Fruit fly (Drosophila melanogaster) whole organism, embryonic: Measurements from ENCODE around the gene CG13640.

ENCODE experiments used
- BtbVII ChIP-seq: fragments of 200-800 bp; sonication (Bioruptor generic); optimal IDR thresholded peaks from 3 replicates; lab custom pipeline; 2017; ENCODE audit warnings: missing biosample characterization, mild to moderate bottlenecking, missing genetic modification characterization
- CG10366 ChIP-seq: fragments of 200-800 bp; sonication (Bioruptor generic); IDR thresholded peaks from 2 replicates; pipeline ENCODE4 v1.3.6; 2022; ENCODE audit warnings: missing biosample characterization, missing genetic modification characterization
- CG13775 ChIP-seq: fragments of 200-800 bp; sonication (Bioruptor generic); optimal IDR thresholded peaks from 3 replicates; lab custom pipeline; 2017; ENCODE audit warnings: missing biosample characterization, mild to moderate bottlenecking, missing genetic modification characterization
- CG15073 ChIP-seq: fragments of 200-800 bp; sonication (Bioruptor generic); optimal IDR thresholded peaks from 2 replicates; lab custom pipeline; 2016; ENCODE audit warnings: missing biosample characterization, missing genetic modification characterization
- CG1602 ChIP-seq: fragments of 200-800 bp; sonication (Bioruptor generic); optimal IDR thresholded peaks from 3 replicates; lab custom pipeline; 2016; ENCODE audit warnings: missing biosample characterization, missing genetic modification characterization
- CG18011 ChIP-seq: fragments of 200-800 bp; sonication (Bioruptor generic); optimal IDR thresholded peaks from 2 replicates; lab custom pipeline; 2017; ENCODE audit warnings: missing biosample characterization, missing genetic modification characterization, mild to moderate bottlenecking, moderate library complexity, missing genotype
- CG1832 ChIP-seq: fragments of 200-800 bp; sonication (Bioruptor generic); optimal IDR thresholded peaks from 2 replicates; lab custom pipeline; 2017; ENCODE audit warnings: missing biosample characterization, mild to moderate bottlenecking, missing genetic modification characterization, inconsistent platforms
- CG2202 ChIP-seq: fragments of 200-800 bp; sonication (Bioruptor generic); optimal IDR thresholded peaks from 2 replicates; lab custom pipeline; 2018; ENCODE audit warnings: missing biosample characterization, mild to moderate bottlenecking, missing genetic modification characterization
- CG2875 ChIP-seq: fragments of 200-800 bp; sonication (Bioruptor generic); optimal IDR thresholded peaks from 2 replicates; lab custom pipeline; 2017; ENCODE audit warnings: missing biosample characterization, mild to moderate bottlenecking, missing genetic modification characterization, missing genetic modification reagents
- CG32767 ChIP-seq: fragments of 200-800 bp; sonication (Bioruptor generic); IDR thresholded peaks from 2 replicates; pipeline ENCODE4 v1.3.6; 2022; ENCODE audit warnings: missing biosample characterization, missing genetic modification characterization
- CG3281 ChIP-seq: fragments of 200-800 bp; sonication (Bioruptor generic); optimal IDR thresholded peaks from 3 replicates; lab custom pipeline; 2017; ENCODE audit warnings: missing biosample characterization, mild to moderate bottlenecking, missing genetic modification characterization
- CG3726 ChIP-seq: fragments of 200-800 bp; sonication (Bioruptor generic); IDR thresholded peaks from 3 replicates; pipeline ENCODE4, ENCODE4 v1.3.6; 2022; ENCODE audit warnings: missing biosample characterization, missing genetic modification characterization
- CG3838 ChIP-seq: fragments of 200-800 bp; sonication (Bioruptor generic); optimal IDR thresholded peaks from 3 replicates; lab custom pipeline; 2016; ENCODE audit warnings: missing biosample characterization, missing genetic modification characterization
- CG4404 ChIP-seq: fragments of 200-800 bp; sonication (Bioruptor generic); IDR thresholded peaks from 2 replicates; pipeline ENCODE4 v1.3.6; 2022; ENCODE audit warnings: missing biosample characterization, missing genetic modification characterization
- CG5953 ChIP-seq: fragments of 200-800 bp; sonication (Bioruptor generic); IDR thresholded peaks from 2 replicates; pipeline ENCODE4 v1.3.6; 2022; ENCODE audit warnings: missing biosample characterization, missing genetic modification characterization
- CkIIα-i1 ChIP-seq: fragments of 200-800 bp; sonication (Bioruptor generic); IDR thresholded peaks from 2 replicates; pipeline ENCODE4 v1.3.6; 2022; ENCODE audit warnings: missing biosample characterization, missing genetic modification characterization
- CrebB ChIP-seq: fragments of 200-800 bp; sonication (Bioruptor generic); optimal IDR thresholded peaks from 3 replicates; lab custom pipeline; 2018; ENCODE audit warnings: missing biosample characterization, mild to moderate bottlenecking, missing genetic modification characterization
- Doc2 ChIP-seq: fragments of 200-800 bp; sonication (Bioruptor generic); IDR thresholded peaks from 2 replicates; pipeline ENCODE4 v1.3.6; 2022; ENCODE audit warnings: missing biosample characterization, missing genetic modification characterization
- Gsc ChIP-seq: fragments of 200-800 bp; sonication (Bioruptor generic); IDR thresholded peaks from 2 replicates; pipeline ENCODE4 v1.3.6; 2022; ENCODE audit warnings: missing biosample characterization, missing genetic modification characterization
- Gug ChIP-seq: fragments of 200-800 bp; sonication (Bioruptor generic); IDR thresholded peaks from 4 replicates; pipeline ENCODE4 v1.3.6; 2022; ENCODE audit warnings: missing biosample characterization, missing genetic modification characterization
- Hsf ChIP-seq: fragments of 200-800 bp; sonication (Bioruptor generic); optimal IDR thresholded peaks from 3 replicates; lab custom pipeline; 2016; ENCODE audit warnings: missing biosample characterization, missing genetic modification characterization
- Med ChIP-seq: fragments of 200-800 bp; sonication (Bioruptor generic); peaks from one replicate; lab custom pipeline; 2016; ENCODE audit warnings: missing biosample characterization, missing genetic modification characterization, mild to moderate bottlenecking, inconsistent platforms, moderate library complexity
- Side ChIP-seq: fragments of 200-800 bp; sonication (Bioruptor generic); optimal IDR thresholded peaks from 2 replicates; lab custom pipeline; 2016; ENCODE audit warnings: missing biosample characterization, missing genetic modification characterization
- Sox100B ChIP-seq: fragments of 200-800 bp; sonication (Bioruptor generic); optimal IDR thresholded peaks from 3 replicates; lab custom pipeline; 2018; ENCODE audit warnings: missing biosample characterization, mild to moderate bottlenecking, missing genetic modification characterization
- Sry-β ChIP-seq: fragments of 200-800 bp; sonication (Bioruptor generic); optimal IDR thresholded peaks from 2 replicates; lab custom pipeline; 2018; ENCODE audit warnings: missing biosample characterization, mild to moderate bottlenecking, missing genetic modification characterization, moderate library complexity
- Stat92E ChIP-seq, 3 experiments: fragments of >200 bp in 2 of 3; fragments of 200-800 bp in 1 of 3; sonication (Bioruptor generic) in 1 of 3; optimal IDR thresholded peaks; 2 replicates each; lab custom pipeline; 2017 to 2019; ENCODE audit warnings: missing biosample characterization in 3 of 3, missing genetic modification characterization in 3 of 3, mild to moderate bottlenecking in 1 of 3, moderate library complexity in 1 of 3
- amos ChIP-seq: fragments of 200-800 bp; sonication (Bioruptor generic); IDR thresholded peaks from 2 replicates; pipeline ENCODE4 v1.3.6; 2022; ENCODE audit warnings: missing biosample characterization, missing genetic modification characterization; ENCODE audit not compliant: partially characterized antibody
- aop ChIP-seq: fragments of 200-800 bp; sonication (Bioruptor generic); IDR thresholded peaks from 2 replicates; pipeline ENCODE4 v1.3.6; 2022; ENCODE audit warnings: missing biosample characterization, missing genetic modification characterization
- bbx ChIP-seq: fragments of 200-800 bp; sonication (Bioruptor generic); IDR thresholded peaks from 2 replicates; pipeline ENCODE4 v1.3.6; 2022; ENCODE audit warnings: missing biosample characterization, missing genetic modification characterization; ENCODE audit not compliant: partially characterized antibody
- cas ChIP-seq: fragments of 200-800 bp; sonication (Bioruptor generic); IDR thresholded peaks from 2 replicates; pipeline ENCODE4 v1.3.6; 2022; ENCODE audit warnings: missing biosample characterization, missing genetic modification characterization
- cwo ChIP-seq: fragments of 200-800 bp; sonication (Bioruptor generic); optimal IDR thresholded peaks from 3 replicates; lab custom pipeline; 2017; ENCODE audit warnings: missing biosample characterization, missing genetic modification characterization, mild to moderate bottlenecking, moderate library complexity, missing genetic modification reagents
- dm ChIP-seq: fragments of 200-800 bp; sonication (Bioruptor generic); optimal IDR thresholded peaks from 3 replicates; lab custom pipeline; 2016; ENCODE audit warnings: missing biosample characterization, missing genetic modification characterization
- eve ChIP-seq, 2 experiments: fragments of >200 bp; optimal IDR thresholded peaks; 2 replicates each; lab custom pipeline; 2017; ENCODE audit warnings: missing biosample characterization in 2 of 2, missing genetic modification characterization in 2 of 2
- fd3F ChIP-seq: fragments of 200-800 bp; sonication (Bioruptor generic); optimal IDR thresholded peaks from 2 replicates; lab custom pipeline; 2018; ENCODE audit warnings: missing biosample characterization, mild to moderate bottlenecking, missing genetic modification characterization, moderate library complexity
- fru ChIP-seq: fragments of >200 bp; optimal IDR thresholded peaks from 2 replicates; lab custom pipeline; 2017
- gcm2 ChIP-seq: fragments of 200-800 bp; sonication (Bioruptor generic); optimal IDR thresholded peaks from 2 replicates; lab custom pipeline; 2016; ENCODE audit warnings: missing biosample characterization, missing genetic modification characterization
- gro ChIP-seq: fragments of 200-800 bp; sonication (Bioruptor generic); optimal IDR thresholded peaks from 2 replicates; lab custom pipeline; 2016; ENCODE audit warnings: missing biosample characterization, missing genetic modification characterization
- gsb ChIP-seq: fragments of 200-800 bp; sonication (Bioruptor generic); IDR thresholded peaks from 2 replicates; pipeline ENCODE4 v1.3.6; 2022; ENCODE audit warnings: missing biosample characterization, missing genetic modification characterization
- inv ChIP-seq: fragments of 200-800 bp; sonication (Bioruptor generic); IDR thresholded peaks from 2 replicates; pipeline ENCODE4 v1.3.6; 2022; ENCODE audit warnings: missing biosample characterization, missing genetic modification characterization; ENCODE audit not compliant: partially characterized antibody
- lab ChIP-seq: fragments of 200-800 bp; sonication (Bioruptor generic); optimal IDR thresholded peaks from 3 replicates; lab custom pipeline; 2017; ENCODE audit warnings: missing biosample characterization, missing genetic modification characterization, mild to moderate bottlenecking, moderate library complexity, missing genetic modification reagents
- lmd ChIP-seq: fragments of 200-800 bp; sonication (Bioruptor generic); IDR thresholded peaks from 2 replicates; pipeline ENCODE4 v1.3.6; 2022; ENCODE audit warnings: missing biosample characterization, missing genetic modification characterization
- p53 ChIP-seq: fragments of 200-800 bp; sonication (Bioruptor generic); optimal IDR thresholded peaks from 2 replicates; lab custom pipeline; 2016; ENCODE audit warnings: missing biosample characterization, missing genetic modification characterization
- pb ChIP-seq: fragments of 200-800 bp; sonication (Bioruptor generic); optimal IDR thresholded peaks from 3 replicates; lab custom pipeline; 2016; ENCODE audit warnings: missing biosample characterization, missing genetic modification characterization
- pita ChIP-seq: fragments of 200-800 bp; sonication (Bioruptor generic); optimal IDR thresholded peaks from 2 replicates; lab custom pipeline; 2017; ENCODE audit warnings: missing biosample characterization, mild to moderate bottlenecking, missing genetic modification characterization
- repo ChIP-seq: fragments of 200-800 bp; sonication (Bioruptor generic); optimal IDR thresholded peaks from 2 replicates; lab custom pipeline; 2016; ENCODE audit warnings: missing biosample characterization, missing genetic modification characterization
- sens-2 ChIP-seq: fragments of 200-800 bp; sonication (Bioruptor generic); IDR thresholded peaks from 2 replicates; pipeline ENCODE4 v1.3.6; 2022; ENCODE audit warnings: missing biosample characterization, missing genetic modification characterization
- sna ChIP-seq: fragments of 200-800 bp; sonication (Bioruptor generic); IDR thresholded peaks from 2 replicates; pipeline ENCODE4 v1.3.6; 2022; ENCODE audit warnings: missing biosample characterization, missing genetic modification characterization; ENCODE audit not compliant: partially characterized antibody
- ttk ChIP-seq: fragments of 200-800 bp; sonication (Bioruptor generic); IDR thresholded peaks from 2 replicates; pipeline ENCODE4 v2.1.2; 2022; ENCODE audit warnings: missing biosample characterization, missing genetic modification characterization
- zen2 ChIP-seq: fragments of 200-800 bp; sonication (Bioruptor generic); IDR thresholded peaks from 3 replicates; pipeline ENCODE4 v1.3.6; 2022; ENCODE audit warnings: missing biosample characterization, missing genetic modification characterization; ENCODE audit not compliant: partially characterized antibody

CG13640 gene

dm6 chr3R:24813637-24814301, 48.2 kb downstream of the CG13640 start, which contains the start of the genes lili and CG34150 (continued):
- peak; percentile 48 for TF ChIP-seq gcm2 (GFP tag; lab: Kevin White, UChicago)
- TF ChIP-seq CrebB (tag; lab: Kevin White, UChicago) = no peak
- peak; percentile 57; the same call in 3 of the 4 replicates for TF ChIP-seq Gug (GFP tag; lab: Robert Waterston, UW)
- 0 out of 2 replicates have a peak, but pooled peaks have one; percentile 45 for TF ChIP-seq cas (GFP tag; lab: Robert Waterston, UW)
- TF ChIP-seq Side (GFP tag; lab: Kevin White, UChicago) = peak; percentile 55
- peak; percentile 72 for TF ChIP-seq CG13775 (GFP tag; lab: Kevin White, UChicago)
- peak; percentile 50 for TF ChIP-seq p53 (GFP tag; lab: Kevin White, UChicago)
- TF ChIP-seq CG10366 (GFP tag; lab: Robert Waterston, UW) = peak; percentile 63
- TF ChIP-seq CG4404 = peak; percentile 40; the same call in 1 of the 2 replicates
- peak; percentile 70 for TF ChIP-seq CG1602 (GFP tag; lab: Kevin White, UChicago)
- TF ChIP-seq sna (GFP tag; lab: Robert Waterston, UW) = peak; percentile 72; the same call in 1 of the 2 replicates
- no peak for TF ChIP-seq eve (GFP tag; optimal IDR thresholded peaks at IDR 0.05; lab: Kevin White, UChicago)
- peak; percentile 81 for TF ChIP-seq gro (GFP tag; lab: Kevin White, UChicago)
- peak; percentile 61; the same call in 1 of the 2 replicates for TF ChIP-seq lmd (GFP tag; lab: Robert Waterston, UW)
- TF ChIP-seq fru (lab: Kevin White, UChicago) = no peak
- no peak for TF ChIP-seq CG2875
- TF ChIP-seq dm = peak; percentile 30
- TF ChIP-seq cwo = peak; percentile 40
- TF ChIP-seq gsb = no peak
- no peak for TF ChIP-seq Stat92E (GFP tag; optimal IDR thresholded peaks at IDR 0.05; lab: Kevin White, UChicago)
- no peak for TF ChIP-seq Doc2 (GFP tag; lab: Robert Waterston, UW)
- TF ChIP-seq zen2 (GFP tag; lab: Robert Waterston, UW) = no peak; the same call in 2 of the 3 replicates
- no peak for TF ChIP-seq CG1832 (GFP tag; lab: Kevin White, UChicago)
- TF ChIP-seq amos (GFP tag; lab: Robert Waterston, UW) = peak; percentile 79
- no peak for TF ChIP-seq pb (GFP tag; lab: Kevin White, UChicago)
- TF ChIP-seq CG3838 (GFP tag; lab: Kevin White, UChicago) = peak; percentile 67
- no peak for TF ChIP-seq pita (GFP tag; lab: Kevin White, UChicago)
- peak; percentile 96 for TF ChIP-seq Med (GFP tag; lab: Kevin White, UChicago)
- no peak for TF ChIP-seq sens-2 (GFP tag; lab: Robert Waterston, UW)
- TF ChIP-seq CG5953 = peak; percentile 33; the same call in 1 of the 2 replicates
- peak; percentile 73; the same call in 1 of the 2 replicates for TF ChIP-seq CG32767 (GFP tag; lab: Robert Waterston, UW)
- peak; percentile 73 for TF ChIP-seq inv (GFP tag; lab: Robert Waterston, UW)
- TF ChIP-seq CG3281 = peak; percentile 67
- TF ChIP-seq fd3F (GFP tag; lab: Kevin White, UChicago) = peak; percentile 67
- peak; percentile 80 for TF ChIP-seq bbx (GFP tag; lab: Robert Waterston, UW)
- TF ChIP-seq ttk (GFP tag; lab: Robert Waterston, UW) = 0 out of 2 replicates have a peak, but pooled peaks have one; percentile 47
- peak; percentile 27 for TF ChIP-seq Sry-β (GFP tag; lab: Kevin White, UChicago)
- 0 out of 3 replicates have a peak, but pooled peaks have one; percentile 31 for TF ChIP-seq CG3726 (GFP tag; lab: Robert Waterston, UW)
- no peak for TF ChIP-seq Gsc (GFP tag; lab: Robert Waterston, UW)
- peak; percentile 53 for TF ChIP-seq CG18011
- TF ChIP-seq Sox100B (GFP tag; lab: Kevin White, UChicago) = no peak
- TF ChIP-seq CkIIα-i1 = no peak
- no peak for TF ChIP-seq CG15073 (GFP tag; lab: Kevin White, UChicago)
- peak; percentile 71 for TF ChIP-seq lab (GFP tag; lab: Kevin White, UChicago)
- TF ChIP-seq BtbVII (GFP tag; lab: Kevin White, UChicago) = peak; percentile 29
- peak; percentile 32 for TF ChIP-seq CG2202 (tag; lab: Kevin White, UChicago)
- peak; percentile 53 for TF ChIP-seq repo (GFP tag; lab: Kevin White, UChicago)
- TF ChIP-seq Hsf (GFP tag; lab: Kevin White, UChicago) = peak; percentile 84
- TF ChIP-seq aop (GFP tag; lab: Robert Waterston, UW) = no peak
